Worm (Caenorhabditis elegans) whole organism, L4 larva: Measurements from ENCODE around the gene Y75B8A.32.
"Not testable (repeated sequence)": the region's sequence is repeated elsewhere in the genome, so short reads cannot be mapped to it uniquely, and the experiment has no call there.

ENCODE experiments used
- F10B5.3 ChIP-seq: sonication (generic microtip); optimal IDR thresholded peaks from 2 replicates; lab custom pipeline; 2016; ENCODE audit warnings: mild to moderate bottlenecking, missing genetic modification characterization, missing compliant biosample characterization
- attf-4 ChIP-seq: sonication (generic microtip); optimal IDR thresholded peaks from 3 replicates; lab custom pipeline; 2017; ENCODE audit warnings: missing biosample characterization, missing genetic modification characterization
- ceh-32 ChIP-seq: sonication (generic microtip); optimal IDR thresholded peaks from 2 replicates; lab custom pipeline; 2016; ENCODE audit warnings: mild to moderate bottlenecking, missing genetic modification characterization, missing compliant biosample characterization; ENCODE audit not compliant: poor library complexity
- ceh-82 ChIP-seq: sonication (generic microtip); optimal IDR thresholded peaks from 2 replicates; lab custom pipeline; 2017; ENCODE audit warnings: missing biosample characterization, missing genetic modification characterization
- duxl-1 ChIP-seq: sonication (generic microtip); optimal IDR thresholded peaks from 2 replicates; lab custom pipeline; 2016; ENCODE audit warnings: mild to moderate bottlenecking, missing genetic modification characterization, moderate library complexity, missing compliant biosample characterization; ENCODE audit not compliant: poor library complexity
- egl-27 ChIP-seq: sonication (generic microtip); optimal IDR thresholded peaks from 3 replicates; lab custom pipeline; 2017; ENCODE audit warnings: missing biosample characterization, missing genetic modification reagents, missing genetic modification characterization
- hif-1 ChIP-seq, 2 experiments: sonication (generic microtip); optimal IDR thresholded peaks; 2 replicates each; lab custom pipeline; 2016 to 2017; ENCODE audit warnings: missing compliant biosample characterization in 2 of 2, missing genetic modification characterization in 2 of 2, missing genetic modification reagents in 2 of 2, missing genotype in 2 of 2, mild to moderate bottlenecking in 1 of 2
- lin-1 ChIP-seq: fragments of 200-800 bp; sonication (Bioruptor generic); IDR thresholded peaks from 2 replicates; pipeline ENCODE4 v1.3.6; 2022; ENCODE audit warnings: missing genetic modification reagents, missing genetic modification characterization, missing compliant biosample characterization
- lin-13 ChIP-seq: fragments of 150-350 bp; optimal IDR thresholded peaks from 2 replicates; lab custom pipeline; 2014; ENCODE audit warnings: missing biosample characterization, missing genetic modification reagents, missing genetic modification characterization
- lin-39 ChIP-seq: fragments of 150-350 bp; optimal IDR thresholded peaks from 2 replicates; lab custom pipeline; 2014; ENCODE audit warnings: missing biosample characterization, missing genetic modification reagents, missing genetic modification characterization
- lsy-2 ChIP-seq, 2 experiments: fragments of 150-350 bp in 1 of 2; sonication (generic microtip) in 1 of 2; optimal IDR thresholded peaks; 2 replicates each; lab custom pipeline; 2014 to 2017; ENCODE audit warnings: missing biosample characterization in 2 of 2, missing genetic modification characterization in 2 of 2
- nhr-28 ChIP-seq: fragments of 150-350 bp; optimal IDR thresholded peaks from 2 replicates; lab custom pipeline; 2014; ENCODE audit warnings: missing biosample characterization, missing genetic modification characterization
- unc-130 ChIP-seq: sonication (generic microtip); optimal IDR thresholded peaks from 2 replicates; lab custom pipeline; 2016; ENCODE audit warnings: missing genetic modification reagents, missing genetic modification characterization, missing compliant biosample characterization
- zag-1 ChIP-seq: fragments of 150-350 bp; optimal IDR thresholded peaks from 2 replicates; lab custom pipeline; 2014; ENCODE audit warnings: missing biosample characterization, missing genetic modification characterization

ce11 chrIII:12386597-12386996 lies 28.2 kb upstream of the Y75B8A.32 start, which contains the start of gene Y49E10.30:
- not testable (repeated sequence) for TF ChIP-seq lin-1 (GFP tag; lab: Robert Waterston, UW); attf-4 (tag; lab: Kevin White, UChicago); hif-1 (tag; optimal IDR thresholded peaks at IDR 0.05; lab: Kevin White, UChicago); ceh-82 (tag; lab: Kevin White, UChicago); zag-1 (tag; lab: Kevin White, UChicago); nhr-28 (tag; lab: Kevin White, UChicago); lin-13 (GFP tag; lab: Kevin White, UChicago); lsy-2 (tag; optimal IDR thresholded peaks at IDR 0.05; lab: Kevin White, UChicago); ceh-32 (tag; lab: Kevin White, UChicago); egl-27 (tag; lab: Kevin White, UChicago); duxl-1 (tag; lab: Kevin White, UChicago); lin-39 (tag; lab: Kevin White, UChicago); unc-130 (GFP tag; lab: Kevin White, UChicago); F10B5.3 (tag; lab: Kevin White, UChicago)
